Worm (Caenorhabditis elegans) whole organism, late embryonic: Measurements from ENCODE around the gene Y16B4A.2.

ENCODE experiments used
- ceh-2 ChIP-seq: sonication (generic microtip); optimal IDR thresholded peaks from 2 replicates; lab custom pipeline; 2016; ENCODE audit warnings: missing genotype, missing genetic modification characterization, missing compliant biosample characterization
- nfya-1 ChIP-seq: sonication (generic microtip); optimal IDR thresholded peaks from 2 replicates; lab custom pipeline; 2017; ENCODE audit warnings: missing genetic modification characterization, mild to moderate bottlenecking, missing compliant biosample characterization, antibody characterized with exemption, moderate library complexity
- ref-2 ChIP-seq: sonication (generic microtip); optimal IDR thresholded peaks from 2 replicates; lab custom pipeline; 2016; ENCODE audit warnings: missing genetic modification characterization, missing compliant biosample characterization

ce11 chrX:14818464-14819259, 47.0 kb upstream of the Y16B4A.2 start, which contains the start of gene epn-1:
- peak; percentile 83 for TF ChIP-seq ceh-2 (tag; lab: Kevin White, UChicago)
- peak; percentile 94 for TF ChIP-seq ref-2
- TF ChIP-seq nfya-1 (tag; lab: Kevin White, UChicago), result peak; percentile 91
